Fruit fly (Drosophila melanogaster) S2 (cell line): ENCODE measurements around the gene CG34451.

Experiments used
- CG8478 ChIP-seq: fragments of >200 bp; optimal IDR thresholded peaks from 2 replicates; lab custom pipeline; 2018
- CTCF ChIP-seq, 2 experiments: fragments of >200 bp; optimal IDR thresholded peaks; 2 replicates each; lab custom pipeline; 2018

DNA sequence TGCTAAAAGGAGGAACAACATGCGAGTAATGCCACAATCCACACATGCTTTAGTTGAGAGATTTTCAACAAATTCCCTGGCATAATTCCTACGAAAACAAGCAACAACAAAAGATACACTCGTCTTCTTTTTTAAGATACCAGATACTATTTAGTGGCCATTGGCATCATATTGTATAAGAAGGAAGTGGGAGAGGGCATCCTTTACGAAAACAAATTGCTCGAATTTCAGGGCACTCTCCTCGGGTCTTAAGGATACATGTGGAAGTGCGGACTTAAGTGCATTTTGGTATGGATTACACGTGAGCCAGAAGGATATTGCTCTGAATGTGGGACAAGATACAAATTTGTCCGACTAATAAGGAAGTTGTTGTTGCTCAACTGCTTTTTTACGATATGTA, 18.3 kb upstream of the CG34451 start:
- no peak for TF ChIP-seq CTCF (optimal IDR thresholded peaks at IDR 0.05; lab: Kevin White, UChicago)
- TF ChIP-seq CG8478 (lab: Kevin White, UChicago), result no peak
